Worm (Caenorhabditis elegans): ENCODE measurements around the gene srh-41.

srh-41 gene

DNA sequence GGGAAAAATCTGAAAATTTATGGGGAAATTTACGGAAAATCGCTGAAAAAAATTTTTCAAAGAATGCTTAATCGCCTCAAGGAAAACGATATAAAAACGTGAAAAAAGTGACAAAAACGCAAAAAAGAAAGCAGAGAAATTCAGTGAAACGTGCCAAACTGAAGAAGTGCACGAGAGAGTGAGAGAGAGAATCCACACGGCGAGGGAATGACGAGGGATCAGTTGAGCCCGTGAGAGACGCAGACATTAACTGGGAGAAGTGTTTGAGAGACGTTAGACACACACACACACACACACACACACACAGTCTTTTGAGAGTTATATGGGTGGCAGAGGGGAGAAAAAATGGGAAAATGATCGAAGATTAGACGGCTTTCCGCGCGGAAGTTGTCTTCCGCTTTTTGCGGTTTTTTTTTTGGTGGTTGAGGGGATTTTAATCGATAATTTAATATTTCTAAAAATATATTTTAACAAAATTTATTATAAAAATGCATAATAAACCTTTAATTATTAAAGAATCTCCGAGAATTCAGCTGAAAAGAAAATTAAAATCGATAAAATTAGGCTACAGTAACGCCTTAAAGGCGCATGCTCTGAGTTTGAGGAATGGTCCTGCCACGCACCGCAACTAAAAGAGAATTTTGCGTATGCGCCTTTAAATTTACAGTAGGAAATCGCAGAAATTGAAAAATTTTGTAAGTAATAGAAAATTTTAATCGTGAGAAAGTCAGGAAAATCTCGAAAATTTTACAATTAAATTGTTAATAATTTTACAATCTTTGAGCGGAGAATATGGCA, 42.5 kb downstream of the srh-41 start:
- TF ChIP-seq lin-39 (tag; optimal IDR thresholded peaks at IDR 0.05), result peak; percentile 66
- peak; percentile 45 for TF ChIP-seq skn-1 (tag; optimal IDR thresholded peaks at IDR 0.05)
- peak; percentile 19 for TF ChIP-seq elt-1 (tag; optimal IDR thresholded peaks at IDR 0.05)
- no peak for TF ChIP-seq ztf-4 (tag; optimal IDR thresholded peaks at IDR 0.05)
- TF ChIP-seq hmg-11 (tag; optimal IDR thresholded peaks at IDR 0.05), result peak; percentile 88
- TF ChIP-seq unc-39 (tag; optimal IDR thresholded peaks at IDR 0.05), result no peak
- no peak for TF ChIP-seq ceh-28 (tag; optimal IDR thresholded peaks at IDR 0.05)
- TF ChIP-seq lin-15B (tag; optimal IDR thresholded peaks at IDR 0.05), result peak; percentile 71
- peak; percentile 47 for TF ChIP-seq nhr-25 (tag; optimal IDR thresholded peaks at IDR 0.05)
- peak; percentile 32 for TF ChIP-seq fkh-10 (GFP tag; optimal IDR thresholded peaks at IDR 0.05)
- peak; percentile 82 for TF ChIP-seq nfya-1 (tag; optimal IDR thresholded peaks at IDR 0.05; ENCODE audit: insufficient read depth)
- peak; percentile 40 for TF ChIP-seq elt-2 (tag; optimal IDR thresholded peaks at IDR 0.05)
- peak; percentile 11 for TF ChIP-seq jun-1 (tag; optimal IDR thresholded peaks at IDR 0.05)
- TF ChIP-seq ceh-82 (tag; optimal IDR thresholded peaks at IDR 0.05), result no peak
- peak; percentile 35 for TF ChIP-seq mdl-1 (tag; optimal IDR thresholded peaks at IDR 0.05)
- peak; percentile 20 for TF ChIP-seq snpc-4 (tag; optimal IDR thresholded peaks at IDR 0.05)
- peak; percentile 74 for TF ChIP-seq pha-4 (tag; optimal IDR thresholded peaks at IDR 0.05)
- peak; percentile 22 for TF ChIP-seq nhr-23 (tag; optimal IDR thresholded peaks at IDR 0.05)
- TF ChIP-seq fkh-2 (tag; optimal IDR thresholded peaks at IDR 0.05), result no peak
- no peak for TF ChIP-seq ceh-16 (tag; optimal IDR thresholded peaks at IDR 0.05)

DNA sequence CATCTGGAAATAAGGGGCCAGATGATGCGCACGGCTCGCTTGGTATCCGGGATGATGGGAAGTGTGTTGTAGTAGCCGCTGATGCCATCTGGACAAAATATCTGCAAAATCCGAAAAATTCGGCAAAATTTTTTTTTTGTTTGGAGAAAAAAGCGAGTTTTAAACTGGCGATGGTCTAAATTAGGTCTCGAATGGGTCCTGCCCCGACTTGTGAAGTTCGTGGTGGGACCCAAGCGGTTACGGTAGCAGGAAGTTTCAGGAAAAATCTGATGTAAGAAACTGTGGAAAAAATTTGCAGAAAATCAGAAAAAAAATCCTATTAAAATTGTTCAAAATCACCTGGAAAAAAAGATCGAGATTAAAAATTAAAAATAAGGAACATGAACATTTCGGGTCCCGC, 43.7 kb downstream of the srh-41 start, which contains the start of gene jmjd-2:
Gene jmjd-2, minus strand, starts transcription at position 101 of the 400 bp plus-strand sequence.
- TF ChIP-seq elt-1 (tag; optimal IDR thresholded peaks at IDR 0.05), result no peak

DNA sequence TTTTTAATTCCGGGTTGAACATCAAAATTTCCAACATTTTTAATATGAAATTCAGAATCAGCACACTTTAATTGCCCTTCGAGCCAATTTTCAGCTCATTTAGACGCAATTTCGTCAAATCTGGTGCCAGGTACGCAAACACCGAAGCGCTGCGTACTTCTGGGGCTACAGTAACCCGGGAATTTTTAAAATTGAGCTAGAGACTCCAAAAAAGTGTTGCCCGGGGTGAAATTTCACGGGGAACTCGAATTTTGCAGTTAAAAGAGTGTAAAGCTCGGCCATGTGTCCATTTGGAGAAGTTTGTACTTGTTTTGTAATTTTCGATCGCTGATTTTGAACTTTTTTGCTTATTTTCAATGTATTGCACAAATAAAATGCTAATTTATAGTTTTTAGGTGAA, 44.9 kb downstream of the srh-41 start:
- TF ChIP-seq hmg-11 (tag; optimal IDR thresholded peaks at IDR 0.05) (no peak), unc-62 (GFP tag; optimal IDR thresholded peaks at IDR 0.05) (no peak), fkh-2 (tag; optimal IDR thresholded peaks at IDR 0.05) (no peak), nhr-67 (tag; optimal IDR thresholded peaks at IDR 0.05) (no peak), ceh-9 (tag; optimal IDR thresholded peaks at IDR 0.05) (no peak), nhr-11 (tag; optimal IDR thresholded peaks at IDR 0.05) (no peak), pha-4 (tag; optimal IDR thresholded peaks at IDR 0.05) (no peak), skn-1 (tag; optimal IDR thresholded peaks at IDR 0.05) (no peak), tbx-2 (tag; optimal IDR thresholded peaks at IDR 0.05) (no peak), nhr-76 (tag; optimal IDR thresholded peaks at IDR 0.05) (no peak), mdl-1 (tag; optimal IDR thresholded peaks at IDR 0.05) (no peak)

DNA sequence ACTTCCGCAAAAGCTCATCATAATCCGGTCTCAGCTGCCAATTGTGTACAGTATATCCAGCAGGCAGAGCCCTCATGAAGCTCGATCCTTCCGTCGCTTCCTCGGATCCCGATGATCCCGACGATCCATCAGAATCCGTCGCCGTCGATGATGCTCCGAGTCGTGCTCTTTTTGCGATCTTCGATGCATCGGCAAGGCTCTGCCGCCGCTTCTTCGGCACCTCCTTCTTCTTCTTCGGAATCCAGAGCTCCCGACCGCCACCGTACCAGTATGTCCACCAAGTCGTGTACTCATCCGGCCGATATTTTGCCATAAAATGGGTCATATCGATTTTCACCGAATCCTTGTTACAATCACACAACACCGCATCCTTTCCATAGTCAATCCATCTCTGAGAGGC, 47.3 kb downstream of the srh-41 start:
- no peak for TF ChIP-seq unc-39 (tag; optimal IDR thresholded peaks at IDR 0.05)
- no peak for TF ChIP-seq snpc-4 (tag; optimal IDR thresholded peaks at IDR 0.05)
- TF ChIP-seq egl-27 (tag; optimal IDR thresholded peaks at IDR 0.05), result no peak
- TF ChIP-seq ZK546.5 (tag; optimal IDR thresholded peaks at IDR 0.05), result no peak
- no peak for TF ChIP-seq fkh-2 (tag; optimal IDR thresholded peaks at IDR 0.05)
- no peak for TF ChIP-seq nhr-77 (tag; optimal IDR thresholded peaks at IDR 0.05)
- no peak for TF ChIP-seq hmg-11 (tag; optimal IDR thresholded peaks at IDR 0.05)
- TF ChIP-seq lin-15B (tag; optimal IDR thresholded peaks at IDR 0.05), result no peak
- TF ChIP-seq elt-2 (tag; optimal IDR thresholded peaks at IDR 0.05), result no peak
- no peak for TF ChIP-seq nhr-76 (tag; optimal IDR thresholded peaks at IDR 0.05)
- no peak for TF ChIP-seq nhr-12 (tag; optimal IDR thresholded peaks at IDR 0.05)
- no peak for TF ChIP-seq fos-1 (tag; optimal IDR thresholded peaks at IDR 0.05)
- no peak for TF ChIP-seq ceh-28 (tag; optimal IDR thresholded peaks at IDR 0.05)
- no peak for TF ChIP-seq ceh-16 (tag; optimal IDR thresholded peaks at IDR 0.05)
- no peak for TF ChIP-seq daf-12 (tag; optimal IDR thresholded peaks at IDR 0.05)
- TF ChIP-seq nhr-43 (tag; optimal IDR thresholded peaks at IDR 0.05; ENCODE audit: poor library complexity, severe bottlenecking), result no peak
- TF ChIP-seq ztf-11 (tag; optimal IDR thresholded peaks at IDR 0.05), result no peak

Measured in whole organism, L3 larva.